Fruit fly (Drosophila melanogaster) whole organism, embryonic: Measurements from ENCODE around the gene CG34107.

Experiments used
- Atf6 ChIP-seq: fragments of 200-800 bp; sonication (Bioruptor generic); IDR thresholded peaks from 2 replicates; pipeline ENCODE4 v1.3.6; 2022; ENCODE audit warnings: missing biosample characterization, missing genetic modification characterization
- CG10565 ChIP-seq: fragments of 200-800 bp; sonication (Bioruptor generic); optimal IDR thresholded peaks from 3 replicates; lab custom pipeline; 2016; ENCODE audit warnings: missing biosample characterization, mild to moderate bottlenecking, missing genetic modification characterization
- CG12104 ChIP-seq: fragments of 200-800 bp; sonication (Bioruptor generic); optimal IDR thresholded peaks from 3 replicates; lab custom pipeline; 2016; ENCODE audit warnings: missing biosample characterization, missing genetic modification characterization
- CG12769 ChIP-seq: fragments of 200-800 bp; sonication (Bioruptor generic); optimal IDR thresholded peaks from 2 replicates; lab custom pipeline; 2019; ENCODE audit warnings: missing biosample characterization, mild to moderate bottlenecking, missing genetic modification characterization, moderate library complexity
- CG15601 ChIP-seq: fragments of 200-800 bp; sonication (Bioruptor generic); optimal IDR thresholded peaks from 3 replicates; lab custom pipeline; 2019; ENCODE audit warnings: missing biosample characterization, mild to moderate bottlenecking, missing genetic modification characterization, moderate library complexity
- CG16863 ChIP-seq: fragments of 200-800 bp; sonication (Bioruptor generic); optimal IDR thresholded peaks from 3 replicates; lab custom pipeline; 2016; ENCODE audit warnings: missing biosample characterization, missing genetic modification characterization
- CG17802 ChIP-seq: fragments of 200-800 bp; sonication (Bioruptor generic); optimal IDR thresholded peaks from 2 replicates; lab custom pipeline; 2018; ENCODE audit warnings: missing biosample characterization, mild to moderate bottlenecking, missing genetic modification characterization, moderate library complexity
- CG18619 ChIP-seq: fragments of 200-800 bp; sonication (Bioruptor generic); optimal IDR thresholded peaks from 3 replicates; lab custom pipeline; 2017; ENCODE audit warnings: missing biosample characterization, mild to moderate bottlenecking, missing genetic modification characterization
- CG2120 ChIP-seq: fragments of 200-800 bp; sonication (Bioruptor generic); optimal IDR thresholded peaks from 3 replicates; lab custom pipeline; 2016; ENCODE audit warnings: missing biosample characterization, missing genetic modification characterization
- CG3163 ChIP-seq: fragments of 200-800 bp; sonication (Bioruptor generic); optimal IDR thresholded peaks from 3 replicates; lab custom pipeline; 2016; ENCODE audit warnings: missing biosample characterization, missing genetic modification characterization
- CG32767 ChIP-seq: fragments of 200-800 bp; sonication (Bioruptor generic); IDR thresholded peaks from 2 replicates; pipeline ENCODE4 v1.3.6; 2022; ENCODE audit warnings: missing biosample characterization, missing genetic modification characterization
- CG5180 ChIP-seq: fragments of 200-800 bp; sonication (Bioruptor generic); optimal IDR thresholded peaks from 3 replicates; lab custom pipeline; 2017; ENCODE audit warnings: missing biosample characterization, missing genetic modification characterization, mild to moderate bottlenecking, moderate library complexity, missing genetic modification reagents
- CG6683 ChIP-seq: fragments of 200-800 bp; sonication (Bioruptor generic); optimal IDR thresholded peaks from 2 replicates; lab custom pipeline; 2017; ENCODE audit warnings: missing biosample characterization, mild to moderate bottlenecking, missing genetic modification characterization, missing genetic modification reagents
- CG9797 ChIP-seq: fragments of 200-800 bp; sonication (Bioruptor generic); optimal IDR thresholded peaks from 3 replicates; lab custom pipeline; 2018; ENCODE audit warnings: missing biosample characterization, mild to moderate bottlenecking, missing genetic modification characterization
- CrebB ChIP-seq: fragments of 200-800 bp; sonication (Bioruptor generic); optimal IDR thresholded peaks from 3 replicates; lab custom pipeline; 2018; ENCODE audit warnings: missing biosample characterization, mild to moderate bottlenecking, missing genetic modification characterization
- Dfd ChIP-seq, 2 experiments: fragments of >200 bp; optimal IDR thresholded peaks; 2 replicates each; lab custom pipeline; 2017; ENCODE audit warnings: missing biosample characterization in 2 of 2, missing genetic modification characterization in 2 of 2
- Ets97D ChIP-seq: fragments of 200-800 bp; sonication (Bioruptor generic); optimal IDR thresholded peaks from 3 replicates; lab custom pipeline; 2016; ENCODE audit warnings: missing biosample characterization, missing genetic modification characterization
- H15 ChIP-seq: fragments of 200-800 bp; sonication (Bioruptor generic); IDR thresholded peaks from 3 replicates; pipeline ENCODE4 v1.3.6; 2022; ENCODE audit warnings: missing biosample characterization, missing genetic modification characterization
- HLH4C ChIP-seq: fragments of 200-800 bp; sonication (Bioruptor generic); IDR thresholded peaks from 3 replicates; pipeline ENCODE4 v1.3.6; 2022; ENCODE audit warnings: missing biosample characterization, missing genetic modification characterization; ENCODE audit not compliant: partially characterized antibody
- Kr ChIP-seq: fragments of 200-800 bp; sonication (Bioruptor generic); optimal IDR thresholded peaks from 2 replicates; lab custom pipeline; 2017; ENCODE audit warnings: missing biosample characterization, mild to moderate bottlenecking, missing genetic modification characterization
- Lim3 ChIP-seq: fragments of 200-800 bp; sonication (Bioruptor generic); IDR thresholded peaks from 2 replicates; pipeline ENCODE4 v1.3.6; 2022; ENCODE audit warnings: missing biosample characterization, missing genetic modification characterization
- Myb ChIP-seq: fragments of 200-800 bp; sonication (Bioruptor generic); optimal IDR thresholded peaks from 2 replicates; lab custom pipeline; 2016; ENCODE audit warnings: missing biosample characterization, missing genetic modification characterization
- NFAT ChIP-seq: fragments of 200-800 bp; sonication (Bioruptor generic); IDR thresholded peaks from 2 replicates; pipeline ENCODE4 v1.3.6; 2022; ENCODE audit warnings: missing biosample characterization, missing genetic modification characterization
- Nf-YB ChIP-seq: fragments of 200-800 bp; sonication (Bioruptor generic); optimal IDR thresholded peaks from 3 replicates; lab custom pipeline; 2019; ENCODE audit warnings: missing biosample characterization, mild to moderate bottlenecking, missing genetic modification characterization, moderate library complexity
- Six4 ChIP-seq: fragments of 200-800 bp; sonication (Bioruptor generic); optimal IDR thresholded peaks from 2 replicates; lab custom pipeline; 2016; ENCODE audit warnings: missing biosample characterization, missing genetic modification characterization
- Sox100B ChIP-seq: fragments of 200-800 bp; sonication (Bioruptor generic); optimal IDR thresholded peaks from 3 replicates; lab custom pipeline; 2018; ENCODE audit warnings: missing biosample characterization, mild to moderate bottlenecking, missing genetic modification characterization
- Trl ChIP-seq, 3 experiments: fragments of >200 bp in 2 of 3; fragments of 200-800 bp in 1 of 3; sonication (Bioruptor generic) in 1 of 3; optimal IDR thresholded peaks; 2 replicates in 1 of 3; 3 replicates in 2 of 3; lab custom pipeline; 2016 to 2017; ENCODE audit warnings: missing biosample characterization in 1 of 3, missing genetic modification characterization in 1 of 3
- ab ChIP-seq: fragments of 200-800 bp; sonication (Bioruptor generic); optimal IDR thresholded peaks from 2 replicates; lab custom pipeline; 2016; ENCODE audit warnings: missing biosample characterization, missing genetic modification characterization
- bigmax ChIP-seq: fragments of 200-800 bp; sonication (Bioruptor generic); optimal IDR thresholded peaks from 2 replicates; lab custom pipeline; 2018; ENCODE audit warnings: missing biosample characterization, mild to moderate bottlenecking, missing genetic modification characterization
- cato ChIP-seq: fragments of 200-800 bp; sonication (Bioruptor generic); optimal IDR thresholded peaks from 2 replicates; lab custom pipeline; 2016; ENCODE audit warnings: missing biosample characterization, missing genetic modification characterization, borderline replicate concordance
- dan ChIP-seq: fragments of 200-800 bp; sonication (Bioruptor generic); IDR thresholded peaks from 2 replicates; pipeline ENCODE4 v1.3.6; 2022; ENCODE audit warnings: missing biosample characterization, missing genetic modification characterization
- en ChIP-seq: fragments of 200-800 bp; sonication (Bioruptor generic); optimal IDR thresholded peaks from 2 replicates; lab custom pipeline; 2016; ENCODE audit warnings: missing biosample characterization, missing genetic modification characterization
- kah ChIP-seq: fragments of 200-800 bp; sonication (Bioruptor generic); optimal IDR thresholded peaks from 2 replicates; lab custom pipeline; 2018; ENCODE audit warnings: missing biosample characterization, mild to moderate bottlenecking, missing genetic modification characterization
- lov ChIP-seq, 2 experiments: fragments of 200-800 bp in 1 of 2; fragments of >200 bp in 1 of 2; sonication (Bioruptor generic) in 1 of 2; IDR thresholded peaks in 1 of 2; optimal IDR thresholded peaks in 1 of 2; 2 replicates in 1 of 2; 3 replicates in 1 of 2; pipeline versions ENCODE4 v1.3.6 to Lab custom; 2017 to 2022; ENCODE audit warnings: missing biosample characterization in 1 of 2, missing genetic modification characterization in 1 of 2
- mirr ChIP-seq: fragments of 200-800 bp; sonication (Bioruptor generic); optimal IDR thresholded peaks from 3 replicates; lab custom pipeline; 2018; ENCODE audit warnings: missing biosample characterization, mild to moderate bottlenecking, missing genetic modification characterization
- nerfin-2 ChIP-seq: fragments of 200-800 bp; sonication (Bioruptor generic); IDR thresholded peaks from 2 replicates; pipeline ENCODE4 v1.3.6; 2022; ENCODE audit warnings: missing biosample characterization, missing genetic modification characterization; ENCODE audit not compliant: partially characterized antibody
- repo ChIP-seq: fragments of 200-800 bp; sonication (Bioruptor generic); optimal IDR thresholded peaks from 2 replicates; lab custom pipeline; 2016; ENCODE audit warnings: missing biosample characterization, missing genetic modification characterization
- seq ChIP-seq: fragments of 200-800 bp; sonication (Bioruptor generic); IDR thresholded peaks from 2 replicates; pipeline ENCODE4 v1.3.6; 2022; ENCODE audit warnings: missing biosample characterization, missing genetic modification characterization
- stwl ChIP-seq: fragments of 200-800 bp; sonication (Bioruptor generic); optimal IDR thresholded peaks from 3 replicates; lab custom pipeline; 2018; ENCODE audit warnings: missing biosample characterization, mild to moderate bottlenecking, missing genetic modification characterization, moderate library complexity
- trem ChIP-seq: fragments of 200-800 bp; optimal IDR thresholded peaks from 3 replicates; lab custom pipeline; 2019; ENCODE audit warnings: missing biosample characterization, mild to moderate bottlenecking, missing genetic modification characterization, moderate library complexity
- zen ChIP-seq: fragments of 200-800 bp; sonication (Bioruptor generic); optimal IDR thresholded peaks from 3 replicates; lab custom pipeline; 2018; ENCODE audit warnings: missing biosample characterization, mild to moderate bottlenecking, missing genetic modification characterization, moderate library complexity

The CG34107 gene

DNA sequence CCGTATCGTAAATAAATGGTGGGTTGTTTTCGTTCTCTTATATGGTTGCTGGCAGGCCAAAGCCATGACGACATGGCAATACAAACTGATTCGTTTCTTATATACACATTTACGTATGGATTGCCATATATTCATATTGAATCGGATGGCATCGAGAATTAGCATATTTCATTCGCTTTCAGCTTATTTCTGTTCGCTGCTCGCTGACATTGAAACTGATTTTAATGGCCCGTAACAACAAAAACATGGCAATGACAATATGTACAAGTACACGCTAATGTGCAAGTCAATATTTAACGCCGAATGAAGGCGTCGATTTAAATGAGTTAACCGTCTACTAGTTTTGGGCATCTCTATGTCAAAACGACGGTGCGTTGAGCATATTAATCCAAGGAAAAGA is 38.7 kb upstream of the CG34107 start (continued):
- peak; percentile 48 for TF ChIP-seq CG12769
- TF ChIP-seq CG16863 (GFP tag; lab: Kevin White, UChicago), result no peak
- no peak for TF ChIP-seq CG17802 (tag; lab: Kevin White, UChicago)
- TF ChIP-seq CG32767, result no peak
- TF ChIP-seq Dfd (GFP tag; optimal IDR thresholded peaks at IDR 0.05; lab: Kevin White, UChicago), result no peak
- no peak for TF ChIP-seq CG3163 (GFP tag; lab: Kevin White, UChicago)
- TF ChIP-seq CG6683 (GFP tag; lab: Kevin White, UChicago), result no peak
- TF ChIP-seq trem (tag; lab: Kevin White, UChicago), result no peak
- TF ChIP-seq lov (optimal IDR thresholded peaks at IDR 0.05; lab: Kevin White, UChicago), result no peak
- no peak for TF ChIP-seq lov (GFP tag; IDR thresholded peaks at IDR 0.05; lab: Robert Waterston, UW)
- TF ChIP-seq CG9797, result no peak
- TF ChIP-seq CG12104 (GFP tag; lab: Kevin White, UChicago), result no peak
- TF ChIP-seq CG18619 (GFP tag; lab: Kevin White, UChicago), result no peak
- TF ChIP-seq en (GFP tag; lab: Kevin White, UChicago), result no peak
- TF ChIP-seq Six4 (GFP tag; lab: Kevin White, UChicago), result no peak
- TF ChIP-seq Ets97D (GFP tag; lab: Kevin White, UChicago), result no peak
- TF ChIP-seq nerfin-2 (GFP tag; lab: Robert Waterston, UW), result no peak
- TF ChIP-seq kah, result no peak
- TF ChIP-seq seq (GFP tag; lab: Robert Waterston, UW), result peak; percentile 34; the same call in 1 of the 2 replicates
- no peak for TF ChIP-seq CrebB (tag; lab: Kevin White, UChicago)
- TF ChIP-seq Kr, result no peak
- TF ChIP-seq CG10565 (GFP tag; lab: Kevin White, UChicago), result no peak
- no peak for TF ChIP-seq cato (GFP tag; lab: Kevin White, UChicago)
- no peak for TF ChIP-seq zen
- no peak for TF ChIP-seq CG15601 (tag; lab: Kevin White, UChicago)
- TF ChIP-seq Myb (GFP tag; lab: Kevin White, UChicago), result no peak
- peak; percentile 20 for TF ChIP-seq CG5180 (GFP tag; lab: Kevin White, UChicago)
- no peak for TF ChIP-seq Trl (optimal IDR thresholded peaks at IDR 0.05; lab: Kevin White, UChicago)
- no peak for TF ChIP-seq Trl (GFP tag; optimal IDR thresholded peaks at IDR 0.05; lab: Kevin White, UChicago)
- peak; percentile 47 for TF ChIP-seq Sox100B (GFP tag; lab: Kevin White, UChicago)
- 0 out of 2 replicates have a peak, but pooled peaks have one; percentile 22 for TF ChIP-seq Atf6 (GFP tag; lab: Robert Waterston, UW)
- TF ChIP-seq mirr (GFP tag; lab: Kevin White, UChicago), result peak; percentile 78
- no peak for TF ChIP-seq dan (GFP tag; lab: Robert Waterston, UW)
- TF ChIP-seq ab (GFP tag; lab: Kevin White, UChicago), result no peak
- TF ChIP-seq stwl (tag; lab: Kevin White, UChicago), result no peak
- TF ChIP-seq CG2120 (GFP tag; lab: Kevin White, UChicago), result peak; percentile 0
- TF ChIP-seq Lim3 (GFP tag; lab: Robert Waterston, UW), result no peak
- TF ChIP-seq H15 (GFP tag; lab: Robert Waterston, UW), result no peak
- no peak for TF ChIP-seq HLH4C (GFP tag; lab: Robert Waterston, UW)
- TF ChIP-seq bigmax (GFP tag; lab: Kevin White, UChicago), result no peak
- TF ChIP-seq NFAT (GFP tag; lab: Robert Waterston, UW), result no peak
- TF ChIP-seq repo, result no peak
- no peak for TF ChIP-seq Nf-YB
- TF ChIP-seq, all 482 proteins: peak for 70
